Fruit fly (Drosophila melanogaster): ENCODE data around the gene MED25.

MED25 gene

DNA sequence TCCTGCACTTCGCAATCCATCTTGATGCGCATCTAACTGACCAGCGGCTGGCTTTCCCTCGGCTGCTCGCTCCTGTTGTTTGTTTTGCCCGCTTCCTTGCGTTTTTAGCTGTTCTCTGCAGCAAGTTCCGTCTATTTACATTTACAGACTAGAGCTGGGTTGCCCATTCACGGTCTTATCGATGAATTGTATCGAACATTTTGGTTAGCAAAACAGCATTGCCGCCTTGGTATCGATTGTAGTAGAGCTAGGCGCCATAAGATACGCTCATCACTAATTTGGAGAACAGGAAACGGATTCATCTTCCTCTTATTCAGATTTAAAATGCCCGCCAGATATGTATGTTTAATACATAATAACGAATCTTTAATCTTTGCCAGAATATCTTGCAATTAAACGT lies 27.1 kb downstream of the MED25 start, which contains the start of gene Regnase-1 (continued):
- peak; percentile 83 for TF ChIP-seq topi (GFP tag; optimal IDR thresholded peaks at IDR 0.05)
- peak; percentile 85 for TF ChIP-seq net (GFP tag; optimal IDR thresholded peaks at IDR 0.05)
- peak; percentile 69 for TF ChIP-seq Sox14 (GFP tag; optimal IDR thresholded peaks at IDR 0.05)
- TF ChIP-seq CG6808 (GFP tag; optimal IDR thresholded peaks at IDR 0.05) = peak; percentile 74
- TF ChIP-seq Met (GFP tag; optimal IDR thresholded peaks at IDR 0.05) = peak; percentile 89
- TF ChIP-seq Sox15 (GFP tag; optimal IDR thresholded peaks at IDR 0.05) = peak; percentile 35
- no peak for TF ChIP-seq Ets96B (tag; optimal IDR thresholded peaks at IDR 0.05)
- TF ChIP-seq CG15336 (GFP tag; IDR thresholded peaks at IDR 0.05) = no peak; the same call in 1 of the 2 replicates
- peak; percentile 83 for TF ChIP-seq OdsH (GFP tag; optimal IDR thresholded peaks at IDR 0.05)
- peak; percentile 90 for TF ChIP-seq esn (GFP tag; optimal IDR thresholded peaks at IDR 0.05)
- peak; percentile 25 to 82 for TF ChIP-seq salr (GFP tag; optimal IDR thresholded peaks at IDR 0.05)
- peak; percentile 82 for TF ChIP-seq CG8632 (GFP tag; optimal IDR thresholded peaks at IDR 0.05)
- peak; percentile 84 for TF ChIP-seq Eip75B (GFP tag; optimal IDR thresholded peaks at IDR 0.05)
- TF ChIP-seq CG10631 (GFP tag; optimal IDR thresholded peaks at IDR 0.05) = peak; percentile 65
- TF ChIP-seq CG10669 (GFP tag; optimal IDR thresholded peaks at IDR 0.05) = peak; percentile 81
- TF ChIP-seq Hr39 (GFP tag; optimal IDR thresholded peaks at IDR 0.05) = peak; percentile 71
- no peak for TF ChIP-seq Sox102F (GFP tag; optimal IDR thresholded peaks at IDR 0.05)
- no peak for TF ChIP-seq Gug (GFP tag; IDR thresholded peaks at IDR 0.05)
- TF ChIP-seq CG7368 (GFP tag; optimal IDR thresholded peaks at IDR 0.05) = peak; percentile 87
- no peak for TF ChIP-seq CG16779 (tag; optimal IDR thresholded peaks at IDR 0.05)
- peak; percentile 82 for TF ChIP-seq CG6792 (GFP tag; optimal IDR thresholded peaks at IDR 0.05)
- peak; percentile 51 for TF ChIP-seq dac (GFP tag; optimal IDR thresholded peaks at IDR 0.05)
- TF ChIP-seq Hr38 (GFP tag; optimal IDR thresholded peaks at IDR 0.05) = no peak
- TF ChIP-seq eg (GFP tag; IDR thresholded peaks at IDR 0.05) = peak; percentile 88
- TF ChIP-seq CG32006 (GFP tag; optimal IDR thresholded peaks at IDR 0.05) = peak; percentile 47

dm6 chr3R:20042457-20042856 lies 33.7 kb downstream of the MED25 start, which contains the start of the genes CG33934 and Indy-2:
CG33934 (plus strand) TSS chr3R:20042757.
Indy-2 (plus strand) TSS chr3R:20042757.
- TF ChIP-seq pdm3 (GFP tag; optimal IDR thresholded peaks at IDR 0.05) (no peak), salr (GFP tag; optimal IDR thresholded peaks at IDR 0.05) (no peak), CG1621 (tag; optimal IDR thresholded peaks at IDR 0.05) (no peak), Sox14 (GFP tag; optimal IDR thresholded peaks at IDR 0.05) (no peak), Blimp-1 (GFP tag; optimal IDR thresholded peaks at IDR 0.05) (no peak), Met (GFP tag; optimal IDR thresholded peaks at IDR 0.05) (no peak), CG3919 (GFP tag; optimal IDR thresholded peaks at IDR 0.05) (no peak), CG16779 (tag; optimal IDR thresholded peaks at IDR 0.05) (no peak), CG11762 (GFP tag; optimal IDR thresholded peaks at IDR 0.05; ENCODE audit: insufficient read depth) (no peak), Lpt (GFP tag; optimal IDR thresholded peaks at IDR 0.05) (no peak), dsx (GFP tag; optimal IDR thresholded peaks at IDR 0.05; ENCODE audit: poor library complexity, severe bottlenecking) (no peak), ss (GFP tag; optimal IDR thresholded peaks at IDR 0.05) (no peak), Ets96B (tag; optimal IDR thresholded peaks at IDR 0.05) (no peak), CG6854 (GFP tag; optimal IDR thresholded peaks at IDR 0.05) (no peak), dac (GFP tag; optimal IDR thresholded peaks at IDR 0.05) (no peak), CG31627 (GFP tag; optimal IDR thresholded peaks at IDR 0.05) (no peak), CG8319 (GFP tag; optimal IDR thresholded peaks at IDR 0.05) (no peak), achi (GFP tag; optimal IDR thresholded peaks at IDR 0.05) (no peak), Ets21C (GFP tag; optimal IDR thresholded peaks at IDR 0.05) (no peak), CG7368 (GFP tag; optimal IDR thresholded peaks at IDR 0.05) (no peak)

DNA sequence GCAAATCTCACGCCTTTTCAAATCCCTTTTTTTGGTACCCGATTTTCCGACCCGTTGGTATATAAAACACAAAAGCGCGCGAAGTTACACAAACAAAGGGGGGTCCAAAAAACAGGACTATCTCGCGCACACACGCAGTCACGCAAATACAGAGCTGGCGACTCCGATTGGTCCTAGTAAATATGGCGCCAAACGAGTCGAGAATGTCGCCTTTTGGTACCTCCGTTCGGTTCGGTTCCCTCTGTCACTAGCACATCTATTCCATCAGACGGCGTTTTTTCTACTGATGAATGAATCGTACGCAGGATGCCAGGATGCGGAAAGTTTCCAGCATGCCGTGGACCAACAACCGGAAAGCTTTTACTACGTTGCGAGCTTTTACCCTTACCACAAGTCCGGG lies 47.1 kb downstream of the MED25 start, which contains the start of gene CG17193:
TSS of gene CG17193 (minus strand) at position 289 of the 400 bp plus-strand sequence.
- TF ChIP-seq Met (GFP tag; optimal IDR thresholded peaks at IDR 0.05) = no peak
- no peak for TF ChIP-seq CG6792 (GFP tag; optimal IDR thresholded peaks at IDR 0.05)
- no peak for TF ChIP-seq achi (GFP tag; optimal IDR thresholded peaks at IDR 0.05)
- no peak for TF ChIP-seq CG1621 (tag; optimal IDR thresholded peaks at IDR 0.05)
- no peak for TF ChIP-seq Sox102F (GFP tag; optimal IDR thresholded peaks at IDR 0.05)
- no peak for TF ChIP-seq Ets21C (GFP tag; optimal IDR thresholded peaks at IDR 0.05)

All from whole organism, prepupa.